Fruit fly (Drosophila melanogaster) Kc167 (cell line): ENCODE measurements around the gene MFS9.

ENCODE experiments used
- Myc ChIP-seq: fragments of >200 bp; optimal IDR thresholded peaks from 2 replicates; lab custom pipeline; 2017; ENCODE audit warnings: missing external identifiers
- Sin3A ChIP-seq: fragments of >200 bp; optimal IDR thresholded peaks from 2 replicates; lab custom pipeline; 2018; ENCODE audit warnings: missing external identifiers
- h ChIP-seq: fragments of >200 bp; optimal IDR thresholded peaks from 3 replicates; lab custom pipeline; 2018; ENCODE audit warnings: missing external identifiers
- insv ChIP-seq: fragments of >200 bp; optimal IDR thresholded peaks from 3 replicates; lab custom pipeline; 2018; ENCODE audit warnings: missing external identifiers
- psq ChIP-seq: fragments of >200 bp; optimal IDR thresholded peaks from 2 replicates; lab custom pipeline; 2017; ENCODE audit warnings: missing external identifiers
- ttk ChIP-seq: sonication (Bioruptor generic); optimal IDR thresholded peaks from 2 replicates; lab custom pipeline; 2017; ENCODE audit warnings: missing external identifiers

Gene MFS9

dm6 chr3R:20512368-20512767 lies at the start of gene MFS9:
TSS of gene MFS9 (minus strand) at chr3R:20512468.
- TF ChIP-seq Sin3A (lab: Kevin White, UChicago) (no peak), Myc (lab: Kevin White, UChicago) (no peak), ttk (lab: Kevin White, UChicago) (no peak), h (lab: Kevin White, UChicago) (no peak), psq (lab: Kevin White, UChicago) (no peak), insv (lab: Kevin White, UChicago) (no peak)

- no peak for TF ChIP-seq ttk (lab: Kevin White, UChicago)
- no peak for TF ChIP-seq Myc (lab: Kevin White, UChicago)
- no peak for TF ChIP-seq Sin3A (lab: Kevin White, UChicago)
- TF ChIP-seq insv (lab: Kevin White, UChicago): no peak
- TF ChIP-seq psq (lab: Kevin White, UChicago): no peak
Observed at dm6 chr3R:20560668-20561226, 48.5 kb upstream of the MFS9 start, which contains the start of gene CG5191. TSS of gene CG5191 (plus strand) at chr3R:20560865.

dm6 chr3R:20560019-20560667 lies 47.9 kb upstream of the MFS9 start, which contains the start of gene CG15922:
TSS of gene CG15922 (minus strand) at chr3R:20560280.
- no peak for TF ChIP-seq Sin3A (lab: Kevin White, UChicago)
- no peak for TF ChIP-seq psq (lab: Kevin White, UChicago)
- no peak for TF ChIP-seq Myc (lab: Kevin White, UChicago)
- no peak for TF ChIP-seq ttk (lab: Kevin White, UChicago)
- no peak for TF ChIP-seq h (lab: Kevin White, UChicago)
- TF ChIP-seq insv (lab: Kevin White, UChicago): no peak

dm6 chr3R:20558106-20558489 lies 45.8 kb upstream of the MFS9 start:
- TF ChIP-seq h (lab: Kevin White, UChicago) (no peak), ttk (lab: Kevin White, UChicago) (no peak), Sin3A (lab: Kevin White, UChicago) (no peak), Myc (lab: Kevin White, UChicago) (no peak), psq (lab: Kevin White, UChicago) (no peak), insv (lab: Kevin White, UChicago) (no peak)

- TF ChIP-seq psq (lab: Kevin White, UChicago) (no peak), h (lab: Kevin White, UChicago) (no peak), Myc (lab: Kevin White, UChicago) (no peak)
Observed at dm6 chr3R:20557415-20558105, 45.3 kb upstream of the MFS9 start, which contains the start of the genes DPCoAC and CG5180. TSS of gene DPCoAC (minus strand) at chr3R:20557667. TSS of gene CG5180 (plus strand) at chr3R:20557930.

dm6 chr3R:20557114-20557414 lies 44.8 kb upstream of the MFS9 start:
- TF ChIP-seq psq (lab: Kevin White, UChicago) (no peak), Myc (lab: Kevin White, UChicago) (no peak), Sin3A (lab: Kevin White, UChicago) (no peak), ttk (lab: Kevin White, UChicago) (no peak), h (lab: Kevin White, UChicago) (no peak), insv (lab: Kevin White, UChicago) (no peak)

- TF ChIP-seq psq (lab: Kevin White, UChicago) (no peak), ttk (lab: Kevin White, UChicago) (no peak), h (lab: Kevin White, UChicago) (no peak), Myc (lab: Kevin White, UChicago) (no peak), Sin3A (lab: Kevin White, UChicago) (no peak), insv (lab: Kevin White, UChicago) (no peak)
Observed at dm6 chr3R:20556281-20557113, 44.2 kb upstream of the MFS9 start.

dm6 chr3R:20555720-20556280 lies 43.5 kb upstream of the MFS9 start:
- TF ChIP-seq Sin3A (lab: Kevin White, UChicago): no peak
- no peak for TF ChIP-seq h (lab: Kevin White, UChicago)
- no peak for TF ChIP-seq ttk (lab: Kevin White, UChicago)
- TF ChIP-seq insv (lab: Kevin White, UChicago): no peak
- no peak for TF ChIP-seq psq (lab: Kevin White, UChicago)
- TF ChIP-seq Myc (lab: Kevin White, UChicago): no peak

- TF ChIP-seq Myc (lab: Kevin White, UChicago): no peak
- no peak for TF ChIP-seq psq (lab: Kevin White, UChicago)
- TF ChIP-seq Sin3A (lab: Kevin White, UChicago): no peak
- TF ChIP-seq h (lab: Kevin White, UChicago): no peak
- no peak for TF ChIP-seq insv (lab: Kevin White, UChicago)
- no peak for TF ChIP-seq ttk (lab: Kevin White, UChicago)
Observed at dm6 chr3R:20555023-20555422, 42.8 kb upstream of the MFS9 start.

- TF ChIP-seq Myc (lab: Kevin White, UChicago) (no peak), insv (lab: Kevin White, UChicago) (no peak), psq (lab: Kevin White, UChicago) (no peak), h (lab: Kevin White, UChicago) (no peak), ttk (lab: Kevin White, UChicago) (no peak), Sin3A (lab: Kevin White, UChicago) (no peak)
Observed at dm6 chr3R:20554300-20554699, 42.0 kb upstream of the MFS9 start, which contains the start of gene att-ORFB. TSS of gene att-ORFB (minus strand) at chr3R:20554400.
